Fruit fly (Drosophila melanogaster) whole organism, wandering third instar larva: ENCODE measurements around the gene DENR.

Experiments
- HLH106 ChIP-seq: fragments of 200-800 bp; optimal IDR thresholded peaks from 3 replicates; lab custom pipeline; 2019; ENCODE audit warnings: missing biosample characterization, mild to moderate bottlenecking, missing genetic modification characterization, moderate library complexity
- Hnf4 ChIP-seq: fragments of 200-800 bp; sonication (Bioruptor generic); optimal IDR thresholded peaks from 2 replicates; lab custom pipeline; 2016; ENCODE audit warnings: missing biosample characterization, mild to moderate bottlenecking, missing genetic modification characterization
- Hr83 ChIP-seq: fragments of 200-300 bp; sonication (Bioruptor generic); optimal IDR thresholded peaks from 2 replicates; lab custom pipeline; 2016; ENCODE audit warnings: missing biosample characterization, mild to moderate bottlenecking, missing genetic modification characterization, moderate library complexity; ENCODE audit not compliant: poor library complexity, severe bottlenecking
- Jra ChIP-seq: sonication (Bioruptor generic); optimal IDR thresholded peaks from 2 replicates; lab custom pipeline; 2016; ENCODE audit warnings: missing biosample characterization, missing genetic modification characterization
- Rel ChIP-seq, 2 experiments: fragments of 200-800 bp; sonication (Bioruptor generic) in 1 of 2; optimal IDR thresholded peaks; 2 replicates in 1 of 2; 3 replicates in 1 of 2; lab custom pipeline; 2016 to 2019; ENCODE audit warnings: mild to moderate bottlenecking in 2 of 2, missing biosample characterization in 2 of 2, missing genetic modification characterization in 2 of 2, moderate library complexity in 1 of 2
- dl ChIP-seq, 2 experiments: fragments of 175-275, 200-275 bp in 1 of 2; fragments of 200-275 bp in 1 of 2; sonication (Bioruptor generic); optimal IDR thresholded peaks; lab custom pipeline; 2018; ENCODE audit warnings: mild to moderate bottlenecking in 2 of 2, missing biosample characterization in 2 of 2, missing genetic modification characterization in 2 of 2, moderate library complexity in 2 of 2; ENCODE audit not compliant: partially characterized antibody in 2 of 2, insufficient read depth in 1 of 2
- dsf ChIP-seq: sonication (Bioruptor generic); optimal IDR thresholded peaks from 2 replicates; lab custom pipeline; 2016; ENCODE audit warnings: missing biosample characterization, missing genetic modification characterization, borderline replicate concordance
- ey ChIP-seq: fragments of 200-800 bp; sonication (Bioruptor generic); optimal IDR thresholded peaks from 2 replicates; lab custom pipeline; 2016; ENCODE audit warnings: missing biosample characterization, missing genetic modification characterization
- h ChIP-seq: fragments of 200-800 bp; sonication (Bioruptor generic); optimal IDR thresholded peaks from 3 replicates; lab custom pipeline; 2016; ENCODE audit warnings: missing biosample characterization, mild to moderate bottlenecking, missing genetic modification characterization
- pan ChIP-seq: fragments of >200 bp; optimal IDR thresholded peaks from 2 replicates; lab custom pipeline; 2017
- sage ChIP-seq: fragments of 200-800 bp; sonication (Bioruptor generic); optimal IDR thresholded peaks from 2 replicates; lab custom pipeline; 2016; ENCODE audit warnings: missing biosample characterization, mild to moderate bottlenecking, missing genetic modification characterization
- usp ChIP-seq: fragments of >200 bp; optimal IDR thresholded peaks from 2 replicates; lab custom pipeline; 2017; ENCODE audit warnings: missing biosample characterization, missing genetic modification characterization

- TF ChIP-seq HLH106 (tag; lab: Kevin White, UChicago): no peak
- no peak for TF ChIP-seq dl (GFP tag; optimal IDR thresholded peaks at IDR 0.05; lab: Kevin White, UChicago; ENCODE audit: insufficient read depth in 1 of 2, partially characterized antibody in 2 of 2)
- no peak for TF ChIP-seq dsf (GFP tag; lab: Kevin White, UChicago)
- TF ChIP-seq h: no peak
- TF ChIP-seq pan (lab: Kevin White, UChicago): no peak
- no peak for TF ChIP-seq usp (GFP tag; lab: Kevin White, UChicago)
- TF ChIP-seq sage (GFP tag; lab: Kevin White, UChicago): no peak
- TF ChIP-seq Hnf4 (GFP tag; lab: Kevin White, UChicago): no peak
- no peak for TF ChIP-seq Hr83 (GFP tag; lab: Kevin White, UChicago)
- no peak for TF ChIP-seq Jra (GFP tag; lab: Kevin White, UChicago)
- no peak for TF ChIP-seq ey
- TF ChIP-seq Rel (GFP tag; optimal IDR thresholded peaks at IDR 0.05; lab: Kevin White, UChicago): no peak
- no peak for TF ChIP-seq Rel (tag; optimal IDR thresholded peaks at IDR 0.05; lab: Kevin White, UChicago)
Observed at dm6 chrX:16836805-16837333, 49.5 kb downstream of the DENR start.
